Worm (Caenorhabditis elegans) whole organism, L1 larva: ENCODE measurements around the gene fsn-1.

Experiments used
- C04F5.9 ChIP-seq: sonication (generic microtip); optimal IDR thresholded peaks from 2 replicates; lab custom pipeline; 2016; ENCODE audit warnings: missing genetic modification characterization, missing compliant biosample characterization
- C16A3.4 ChIP-seq: fragments of 150-350 bp; optimal IDR thresholded peaks from 2 replicates; lab custom pipeline; 2014; ENCODE audit warnings: missing biosample characterization, missing genetic modification characterization
- C34B4.2 ChIP-seq: sonication (generic microtip); optimal IDR thresholded peaks from 2 replicates; lab custom pipeline; 2017; ENCODE audit warnings: mild to moderate bottlenecking, missing genetic modification characterization, missing compliant biosample characterization
- F16B12.6 ChIP-seq: fragments of 150-350 bp; optimal IDR thresholded peaks from 2 replicates; lab custom pipeline; 2014; ENCODE audit warnings: missing biosample characterization, missing genetic modification characterization
- Y116A8C.19 ChIP-seq: sonication (generic microtip); optimal IDR thresholded peaks from 2 replicates; lab custom pipeline; 2016; ENCODE audit warnings: missing compliant biosample characterization, missing genetic modification characterization, borderline replicate concordance
- aha-1 ChIP-seq: fragments of 150-350 bp; optimal IDR thresholded peaks from 2 replicates; lab custom pipeline; 2014; ENCODE audit warnings: missing biosample characterization, missing genetic modification characterization
- alr-1 ChIP-seq: fragments of 200-800 bp; sonication (Bioruptor generic); optimal IDR thresholded peaks from 2 replicates; lab custom pipeline; 2018; ENCODE audit warnings: borderline replicate concordance, mild to moderate bottlenecking, missing genetic modification characterization, missing compliant biosample characterization
- aly-2 ChIP-seq: fragments of 150-350 bp; optimal IDR thresholded peaks from 2 replicates; lab custom pipeline; 2014; ENCODE audit warnings: missing biosample characterization, missing genetic modification characterization
- ama-1 ChIP-seq: fragments of 150-350 bp; optimal IDR thresholded peaks from 2 replicates; lab custom pipeline; 2014
- blmp-1 ChIP-seq: fragments of 150-350 bp; optimal IDR thresholded peaks from 2 replicates; lab custom pipeline; 2014; ENCODE audit warnings: missing biosample characterization, missing genetic modification characterization
- ceh-63 ChIP-seq: fragments of 200-800 bp; sonication (Bioruptor generic); optimal IDR thresholded peaks from 2 replicates; lab custom pipeline; 2018; ENCODE audit warnings: mild to moderate bottlenecking, missing genetic modification characterization, missing compliant biosample characterization
- ceh-8 ChIP-seq: fragments of 200-800 bp; sonication (Bioruptor generic); optimal IDR thresholded peaks from 2 replicates; lab custom pipeline; 2018; ENCODE audit warnings: mild to moderate bottlenecking, missing genetic modification characterization, moderate library complexity, missing compliant biosample characterization
- ceh-88 ChIP-seq: fragments of 200-800 bp; sonication (Bioruptor generic); IDR thresholded peaks from 2 replicates; pipeline ENCODE4 v1.3.6; 2022; ENCODE audit warnings: missing genetic modification characterization, missing compliant biosample characterization
- dpl-1 ChIP-seq, 3 experiments: fragments of 150-350 bp in 2 of 3; sonication (generic microtip) in 1 of 3; optimal IDR thresholded peaks; 2 replicates each; lab custom pipeline; 2014 to 2017; ENCODE audit warnings: missing biosample characterization in 3 of 3, missing genetic modification characterization in 3 of 3, missing genetic modification reagents in 3 of 3
- dsc-1 ChIP-seq: sonication (generic microtip); optimal IDR thresholded peaks from 2 replicates; lab custom pipeline; 2016; ENCODE audit warnings: mild to moderate bottlenecking, missing genetic modification characterization, missing compliant biosample characterization
- efl-1 ChIP-seq, 4 experiments: fragments of 150-350 bp; optimal IDR thresholded peaks in 3 of 4; peaks in 1 of 4; 1 replicate in 1 of 4; 2 replicates in 3 of 4; lab custom pipeline; 2014; ENCODE audit warnings: missing biosample characterization in 2 of 4, missing genetic modification characterization in 2 of 4, missing genetic modification reagents in 2 of 4
- egl-27 ChIP-seq, 2 experiments: fragments of 150-350 bp in 1 of 2; sonication (generic microtip); optimal IDR thresholded peaks; 3 replicates each; lab custom pipeline; 2017 to 2018; ENCODE audit warnings: missing biosample characterization in 2 of 2, missing genetic modification characterization in 2 of 2, missing genetic modification reagents in 2 of 2
- elt-2 ChIP-seq: sonication (generic microtip); optimal IDR thresholded peaks from 2 replicates; lab custom pipeline; 2016; ENCODE audit warnings: missing genetic modification characterization, mild to moderate bottlenecking, inconsistent platforms, missing compliant biosample characterization, missing genetic modification reagents
- elt-3 ChIP-seq, 6 experiments: fragments of 150-350 bp in 1 of 6; sonication (generic microtip); optimal IDR thresholded peaks; 2 replicates each; lab custom pipeline; 2017 to 2018; ENCODE audit warnings: missing biosample characterization in 6 of 6, missing genetic modification characterization in 6 of 6, inconsistent platforms in 1 of 6
- fos-1 ChIP-seq: fragments of 150-350 bp; optimal IDR thresholded peaks from 2 replicates; lab custom pipeline; 2014; ENCODE audit warnings: missing biosample characterization, missing genetic modification characterization
- grh-1 ChIP-seq: fragments of 200-800 bp; sonication (Bioruptor generic); IDR thresholded peaks from 2 replicates; pipeline ENCODE4 v1.3.6; 2022; ENCODE audit warnings: missing genetic modification reagents, missing genetic modification characterization, missing compliant biosample characterization
- hpl-2 ChIP-seq: fragments of 150-350 bp; optimal IDR thresholded peaks from 2 replicates; lab custom pipeline; 2014; ENCODE audit warnings: missing biosample characterization, missing genetic modification reagents, missing genetic modification characterization
- irx-1 ChIP-seq: sonication (generic microtip); optimal IDR thresholded peaks from 2 replicates; lab custom pipeline; 2016; ENCODE audit warnings: missing genetic modification characterization, missing compliant biosample characterization
- jun-1 ChIP-seq: fragments of 150-350 bp; optimal IDR thresholded peaks from 2 replicates; lab custom pipeline; 2014; ENCODE audit warnings: missing biosample characterization, missing genetic modification reagents, missing genetic modification characterization
- lin-13 ChIP-seq: fragments of 150-350 bp; optimal IDR thresholded peaks from 2 replicates; lab custom pipeline; 2014; ENCODE audit warnings: missing biosample characterization, missing genetic modification reagents, missing genetic modification characterization
- lin-14 ChIP-seq: fragments of 200-800 bp; sonication (Bioruptor generic); optimal IDR thresholded peaks from 2 replicates; lab custom pipeline; 2018; ENCODE audit warnings: mild to moderate bottlenecking, missing genetic modification characterization, moderate library complexity, missing compliant biosample characterization
- lin-15B ChIP-seq: fragments of 150-350 bp; sonication (generic microtip); optimal IDR thresholded peaks from 3 replicates; lab custom pipeline; 2014; ENCODE audit warnings: missing biosample characterization, missing genetic modification characterization
- lin-39 ChIP-seq: fragments of 150-350 bp; optimal IDR thresholded peaks from 2 replicates; lab custom pipeline; 2014; ENCODE audit warnings: missing biosample characterization, missing genetic modification reagents, missing genetic modification characterization
- lir-3 ChIP-seq: sonication (generic microtip); optimal IDR thresholded peaks from 2 replicates; lab custom pipeline; 2016; ENCODE audit warnings: mild to moderate bottlenecking, missing genetic modification characterization, moderate library complexity, missing compliant biosample characterization; ENCODE audit not compliant: poor library complexity
- lsy-2 ChIP-seq, 2 experiments: fragments of 150-350 bp; optimal IDR thresholded peaks; 2 replicates each; lab custom pipeline; 2014; ENCODE audit warnings: missing biosample characterization in 2 of 2, missing genetic modification characterization in 2 of 2
- mef-2 ChIP-seq: fragments of 150-350 bp; optimal IDR thresholded peaks from 2 replicates; lab custom pipeline; 2014; ENCODE audit warnings: missing biosample characterization, missing genetic modification characterization
- nhr-19 ChIP-seq: fragments of 200-800 bp; sonication (Bioruptor generic); conservative IDR thresholded peaks from 2 replicates; pipeline ENCODE4 v1.3.6; 2022; ENCODE audit warnings: missing genetic modification characterization, missing compliant biosample characterization
- nhr-71 ChIP-seq: sonication (generic microtip); optimal IDR thresholded peaks from 2 replicates; lab custom pipeline; 2016; ENCODE audit warnings: mild to moderate bottlenecking, missing genetic modification characterization, moderate library complexity, missing compliant biosample characterization
- nhr-77 ChIP-seq: fragments of 150-350 bp; optimal IDR thresholded peaks from 2 replicates; lab custom pipeline; 2014; ENCODE audit warnings: missing biosample characterization, missing genetic modification characterization
- nhr-84 ChIP-seq: sonication (generic microtip); optimal IDR thresholded peaks from 2 replicates; lab custom pipeline; 2017; ENCODE audit warnings: missing biosample characterization, missing genetic modification characterization
- nhr-85 ChIP-seq: sonication (generic microtip); peaks from one replicate; lab custom pipeline; 2016; ENCODE audit warnings: missing genetic modification characterization, inconsistent platforms, missing compliant biosample characterization
- nhr-90 ChIP-seq: sonication (generic microtip); optimal IDR thresholded peaks from 2 replicates; lab custom pipeline; 2016; ENCODE audit warnings: mild to moderate bottlenecking, missing genetic modification characterization, missing compliant biosample characterization; ENCODE audit not compliant: poor library complexity
- pag-3 ChIP-seq: sonication (generic microtip); optimal IDR thresholded peaks from 2 replicates; lab custom pipeline; 2017; ENCODE audit warnings: missing genetic modification characterization, mild to moderate bottlenecking, missing compliant biosample characterization, antibody characterized with exemption, borderline replicate concordance; ENCODE audit not compliant: insufficient read depth
- pax-3 ChIP-seq: fragments of 200-800 bp; sonication (Bioruptor generic); optimal IDR thresholded peaks from 2 replicates; lab custom pipeline; 2018; ENCODE audit warnings: mild to moderate bottlenecking, missing genetic modification characterization, moderate library complexity, missing compliant biosample characterization
- pqm-1 ChIP-seq: sonication (generic microtip); optimal IDR thresholded peaks from 3 replicates; lab custom pipeline; 2017; ENCODE audit warnings: missing biosample characterization, missing genetic modification characterization
- rnt-1 ChIP-seq: sonication (generic microtip); optimal IDR thresholded peaks from 2 replicates; lab custom pipeline; 2016; ENCODE audit warnings: mild to moderate bottlenecking, missing genetic modification characterization, moderate library complexity, missing compliant biosample characterization
- snpc-4 ChIP-seq: fragments of 150-350 bp; optimal IDR thresholded peaks from 2 replicates; lab custom pipeline; 2014; ENCODE audit warnings: missing biosample characterization, missing genetic modification characterization
- snu-23 ChIP-seq: sonication (generic microtip); optimal IDR thresholded peaks from 2 replicates; lab custom pipeline; 2016; ENCODE audit warnings: missing genetic modification characterization, missing compliant biosample characterization
- sox-4 ChIP-seq: sonication (generic microtip); optimal IDR thresholded peaks from 2 replicates; lab custom pipeline; 2016; ENCODE audit warnings: missing genetic modification characterization, missing compliant biosample characterization
- sptf-1 ChIP-seq: fragments of 150-350 bp; optimal IDR thresholded peaks from 2 replicates; lab custom pipeline; 2014; ENCODE audit warnings: missing biosample characterization, missing genetic modification characterization
- tbx-2 ChIP-seq: sonication (generic microtip); optimal IDR thresholded peaks from 2 replicates; lab custom pipeline; 2016; ENCODE audit warnings: missing genetic modification characterization, missing compliant biosample characterization
- tlp-1 ChIP-seq: fragments of 150-350 bp; optimal IDR thresholded peaks from 2 replicates; lab custom pipeline; 2014; ENCODE audit warnings: missing biosample characterization, missing genetic modification characterization
- unc-30 ChIP-seq: sonication (generic microtip); optimal IDR thresholded peaks from 2 replicates; lab custom pipeline; 2017; ENCODE audit warnings: missing biosample characterization, missing genetic modification characterization
- unc-62 ChIP-seq: fragments of 150-350 bp; optimal IDR thresholded peaks from 2 replicates; lab custom pipeline; 2014; ENCODE audit warnings: missing biosample characterization, missing genetic modification reagents, missing genetic modification characterization
- unc-98 ChIP-seq: fragments of 200-800 bp; sonication (Bioruptor generic); IDR thresholded peaks from 2 replicates; pipeline ENCODE4 v1.3.6; 2022; ENCODE audit warnings: missing genetic modification characterization, missing compliant biosample characterization
- xbp-1 ChIP-seq: sonication (generic microtip); optimal IDR thresholded peaks from 2 replicates; lab custom pipeline; 2016; ENCODE audit warnings: missing genetic modification characterization, missing compliant biosample characterization
- zip-4 ChIP-seq: fragments of 200-800 bp; sonication (Bioruptor generic); optimal IDR thresholded peaks from 2 replicates; lab custom pipeline; 2018; ENCODE audit warnings: mild to moderate bottlenecking, missing genetic modification characterization, moderate library complexity, missing compliant biosample characterization

Gene fsn-1

ce11 chrIII:4930154-4930679, 6.9 kb upstream of the fsn-1 start, which contains the start of gene set-2 (continued):
- TF ChIP-seq unc-62 (no peak), hpl-2 (GFP tag; lab: Kevin White, UChicago) (no peak), C34B4.2 (tag; lab: Kevin White, UChicago) (no peak), C16A3.4 (tag; lab: Kevin White, UChicago) (peak; percentile 22), aha-1 (tag; lab: Kevin White, UChicago) (no peak), lin-39 (tag; lab: Kevin White, UChicago) (no peak), grh-1 (no peak), pqm-1 (no peak), rnt-1 (peak; percentile 97), snpc-4 (tag; lab: Kevin White, UChicago) (peak; percentile 38), fos-1 (tag; lab: Kevin White, UChicago) (no peak), ceh-8 (GFP tag; lab: Kevin White, UChicago) (no peak), mef-2 (tag; lab: Kevin White, UChicago) (no peak), sox-4 (peak; percentile 70), ceh-88 (GFP tag; lab: Robert Waterston, UW) (no peak), xbp-1 (tag; lab: Kevin White, UChicago) (peak; percentile 75), unc-30 (tag; lab: Kevin White, UChicago) (no peak), pax-3 (tag; lab: Kevin White, UChicago) (peak; percentile 78), nhr-90 (tag; lab: Kevin White, UChicago) (peak; percentile 87), blmp-1 (peak; percentile 44), lin-14 (GFP tag; lab: Kevin White, UChicago) (peak; percentile 63), lsy-2 (tag; optimal IDR thresholded peaks at IDR 0.05; lab: Kevin White, UChicago) (peak; percentile 62 to 76), C04F5.9 (tag; lab: Kevin White, UChicago) (peak; percentile 47), nhr-77 (tag; lab: Kevin White, UChicago) (peak; percentile 30), tbx-2 (tag; lab: Kevin White, UChicago) (peak; percentile 85), sptf-1 (tag; lab: Kevin White, UChicago) (no peak), nhr-84 (no peak), nhr-19 (peak; percentile 76), irx-1 (tag; lab: Kevin White, UChicago) (peak; percentile 87), jun-1 (tag; lab: Kevin White, UChicago) (peak; percentile 24), lin-13 (GFP tag; lab: Kevin White, UChicago) (peak; percentile 39), pag-3 (tag; lab: Kevin White, UChicago) (no peak), egl-27 (tag; optimal IDR thresholded peaks at IDR 0.05; lab: Kevin White, UChicago) (no peak), dpl-1 (GFP tag; optimal IDR thresholded peaks at IDR 0.05; lab: Kevin White, UChicago) (peak; percentile 87 to 93 (median 92)), Y116A8C.19 (peak; percentile 28), ama-1 (lab: Kevin White, UChicago) (no peak), snu-23 (GFP tag; lab: Kevin White, UChicago) (peak; percentile 74), zip-4 (no peak), unc-98 (GFP tag; lab: Robert Waterston, UW) (peak; percentile 81), lin-15B (tag; lab: Kevin White, UChicago) (peak; percentile 73), aly-2 (tag; lab: Kevin White, UChicago) (peak; percentile 44), tlp-1 (tag; lab: Kevin White, UChicago) (no peak), F16B12.6 (tag; lab: Kevin White, UChicago) (peak; percentile 54), elt-3 (tag; optimal IDR thresholded peaks at IDR 0.05; lab: Kevin White, UChicago) (no peak), dsc-1 (peak; percentile 69), nhr-85 (peak; percentile 87), alr-1 (tag; lab: Kevin White, UChicago) (no peak), ceh-63 (GFP tag; lab: Kevin White, UChicago) (no peak), nhr-71 (tag; lab: Kevin White, UChicago) (peak; percentile 84), efl-1 (optimal IDR thresholded peaks at IDR 0.05; lab: Kevin White, UChicago) (peak; percentile 93 to 95), efl-1 (GFP tag; optimal IDR thresholded peaks at IDR 0.05 in 1 of 2; lab: Kevin White, UChicago) (peak; percentile 93 to 99), lir-3 (tag; lab: Kevin White, UChicago) (peak; percentile 93), elt-2 (tag; lab: Kevin White, UChicago) (peak; percentile 1)
